Fruit fly (Drosophila melanogaster) Kc167 (cell line): Measurements from ENCODE around the gene CG33269.

Experiments used
- Myc ChIP-seq: fragments of >200 bp; optimal IDR thresholded peaks from 2 replicates; lab custom pipeline; 2017; ENCODE audit warnings: missing external identifiers
- Sin3A ChIP-seq: fragments of >200 bp; optimal IDR thresholded peaks from 2 replicates; lab custom pipeline; 2018; ENCODE audit warnings: missing external identifiers
- h ChIP-seq: fragments of >200 bp; optimal IDR thresholded peaks from 3 replicates; lab custom pipeline; 2018; ENCODE audit warnings: missing external identifiers
- insv ChIP-seq: fragments of >200 bp; optimal IDR thresholded peaks from 3 replicates; lab custom pipeline; 2018; ENCODE audit warnings: missing external identifiers
- psq ChIP-seq: fragments of >200 bp; optimal IDR thresholded peaks from 2 replicates; lab custom pipeline; 2017; ENCODE audit warnings: missing external identifiers
- ttk ChIP-seq: sonication (Bioruptor generic); optimal IDR thresholded peaks from 2 replicates; lab custom pipeline; 2017; ENCODE audit warnings: missing external identifiers

Gene CG33269

dm6 chr3L:11561946-11562760 is 19.8 kb downstream of the CG33269 start, which contains the start of the genes CG7394 and Mob2:
Gene CG7394 (plus strand): TSS chr3L:11561996.
Gene Mob2 (minus strand): TSS chr3L:11562233.
- TF ChIP-seq psq (lab: Kevin White, UChicago) (no peak), insv (lab: Kevin White, UChicago) (no peak), Myc (lab: Kevin White, UChicago) (no peak), h (lab: Kevin White, UChicago) (no peak), ttk (no peak), Sin3A (lab: Kevin White, UChicago) (no peak)

DNA sequence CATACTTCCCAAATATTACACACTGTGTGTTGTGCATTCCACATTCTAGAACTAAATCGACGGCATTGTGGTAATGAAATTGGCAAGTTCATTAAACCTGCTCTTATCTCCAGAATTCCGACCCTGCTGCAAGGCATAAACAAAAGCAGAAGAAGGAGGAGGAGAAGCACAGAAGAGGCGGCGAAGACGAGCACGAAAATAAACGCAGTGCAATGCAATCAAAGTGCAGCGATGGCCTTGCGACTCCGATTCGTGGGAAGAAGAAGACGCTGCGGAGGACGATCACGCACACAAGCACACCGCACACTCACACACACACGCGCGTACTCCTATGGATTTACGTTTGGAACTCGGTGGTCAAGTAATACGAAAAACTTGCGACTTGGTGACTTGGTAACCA is 21.1 kb downstream of the CG33269 start:
- TF ChIP-seq psq (lab: Kevin White, UChicago) (no peak), Myc (lab: Kevin White, UChicago) (no peak), insv (lab: Kevin White, UChicago) (no peak), Sin3A (lab: Kevin White, UChicago) (no peak), h (lab: Kevin White, UChicago) (no peak), ttk (no peak)

DNA sequence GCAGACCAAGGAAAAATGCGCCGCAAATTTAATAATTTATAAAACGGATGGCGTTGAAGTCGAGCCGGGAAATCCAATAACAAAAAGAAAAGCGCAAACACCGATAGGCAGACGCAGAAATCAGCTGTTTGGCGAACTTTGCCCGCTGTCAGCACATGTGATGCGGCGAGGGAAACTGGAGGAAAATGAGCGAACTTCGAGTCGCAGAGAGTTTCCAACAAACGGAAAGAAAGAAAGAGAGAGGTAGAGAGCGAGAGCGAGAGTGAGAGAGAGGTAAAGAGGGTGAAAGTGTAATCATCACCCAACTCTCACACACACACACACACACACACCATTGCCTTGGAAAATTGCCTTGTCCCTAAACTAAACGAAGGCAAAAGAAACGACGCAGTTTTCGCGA is 24.8 kb downstream of the CG33269 start:
- TF ChIP-seq Myc (lab: Kevin White, UChicago) (no peak), h (lab: Kevin White, UChicago) (no peak), Sin3A (lab: Kevin White, UChicago) (no peak), ttk (no peak), insv (lab: Kevin White, UChicago) (no peak), psq (lab: Kevin White, UChicago) (no peak)

DNA sequence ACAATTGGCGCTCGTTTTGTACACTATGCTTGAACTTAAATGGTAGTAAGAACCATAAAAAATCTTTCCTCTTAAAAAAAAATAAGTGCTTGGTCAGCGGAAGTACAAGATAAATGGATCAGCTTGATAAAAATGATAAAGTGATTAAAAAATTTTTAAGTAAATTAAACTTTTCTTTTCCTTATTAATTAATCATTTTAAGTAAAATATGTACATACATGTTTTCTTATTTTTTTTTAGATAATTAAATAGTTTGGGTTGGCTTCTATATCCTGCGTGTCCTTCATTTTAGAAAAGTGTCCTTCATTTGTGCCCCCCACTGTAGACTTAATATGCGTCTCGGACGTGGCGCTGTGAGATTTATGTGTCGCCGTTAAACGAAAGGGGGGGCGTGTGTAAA is 25.4 kb downstream of the CG33269 start:
- no peak for TF ChIP-seq insv (lab: Kevin White, UChicago)
- TF ChIP-seq psq (lab: Kevin White, UChicago), result no peak
- no peak for TF ChIP-seq h (lab: Kevin White, UChicago)
- no peak for TF ChIP-seq Myc (lab: Kevin White, UChicago)
- TF ChIP-seq Sin3A (lab: Kevin White, UChicago), result no peak
- no peak for TF ChIP-seq ttk

DNA sequence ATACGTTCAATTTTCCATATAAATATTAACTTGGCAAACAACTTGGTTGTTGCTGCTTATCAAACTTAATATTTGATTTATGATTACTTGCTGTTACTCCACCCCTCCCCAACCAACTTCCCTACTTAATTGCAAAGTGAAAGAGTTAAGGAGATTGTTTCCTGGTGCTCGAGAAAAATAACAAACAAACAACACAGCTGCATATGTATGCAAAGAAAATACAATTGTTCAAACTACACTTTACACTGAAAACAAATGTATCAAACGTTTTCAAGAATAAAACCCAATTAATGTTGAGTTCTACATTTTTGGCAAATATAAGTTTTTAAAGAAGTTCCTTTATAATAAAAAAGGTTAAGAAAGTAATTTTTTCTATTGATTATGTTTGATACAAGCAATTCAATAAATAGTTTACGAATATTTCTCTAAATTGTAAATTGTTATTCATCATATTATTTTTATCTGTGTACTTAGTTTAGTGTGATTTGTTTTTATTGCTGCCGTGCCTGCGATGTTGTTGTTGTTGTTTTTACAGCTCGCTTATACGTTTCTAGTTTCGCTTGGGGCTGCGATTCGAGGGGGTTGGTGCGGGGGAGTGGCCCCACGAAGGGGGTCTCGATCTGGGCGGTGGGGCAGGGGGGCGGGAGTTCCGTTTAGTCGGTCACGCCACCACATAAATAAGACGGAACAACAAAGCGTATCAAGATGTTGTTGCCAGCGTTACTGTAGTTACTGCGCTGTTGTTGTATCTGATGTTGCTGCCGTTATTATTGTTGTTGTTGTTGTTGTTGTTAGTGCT is 26.1 kb downstream of the CG33269 start:
- TF ChIP-seq insv (lab: Kevin White, UChicago) (no peak), Sin3A (lab: Kevin White, UChicago) (no peak), Myc (lab: Kevin White, UChicago) (no peak), h (lab: Kevin White, UChicago) (no peak), ttk (no peak), psq (lab: Kevin White, UChicago) (no peak)

DNA sequence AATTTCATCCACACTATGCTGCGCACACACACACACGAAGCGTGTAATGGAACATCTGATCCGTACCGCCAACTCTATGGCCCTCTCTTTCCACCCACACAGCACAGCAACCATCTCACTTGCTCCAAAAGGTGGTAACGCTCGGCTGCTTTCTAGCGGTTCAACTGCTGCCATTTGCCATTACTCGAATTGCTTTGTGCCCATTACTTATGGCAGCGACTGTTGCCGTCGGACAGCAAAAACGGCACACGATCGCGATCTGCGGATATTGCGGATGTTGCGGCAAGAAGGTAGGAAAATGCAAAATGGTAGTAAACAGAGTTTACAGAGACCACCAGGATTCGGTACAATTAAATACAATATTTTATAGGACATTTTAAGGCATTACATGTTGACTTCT is 27.2 kb downstream of the CG33269 start:
- TF ChIP-seq Sin3A (lab: Kevin White, UChicago) (no peak), Myc (lab: Kevin White, UChicago) (no peak), ttk (no peak), psq (lab: Kevin White, UChicago) (no peak), insv (lab: Kevin White, UChicago) (no peak), h (lab: Kevin White, UChicago) (no peak)

DNA sequence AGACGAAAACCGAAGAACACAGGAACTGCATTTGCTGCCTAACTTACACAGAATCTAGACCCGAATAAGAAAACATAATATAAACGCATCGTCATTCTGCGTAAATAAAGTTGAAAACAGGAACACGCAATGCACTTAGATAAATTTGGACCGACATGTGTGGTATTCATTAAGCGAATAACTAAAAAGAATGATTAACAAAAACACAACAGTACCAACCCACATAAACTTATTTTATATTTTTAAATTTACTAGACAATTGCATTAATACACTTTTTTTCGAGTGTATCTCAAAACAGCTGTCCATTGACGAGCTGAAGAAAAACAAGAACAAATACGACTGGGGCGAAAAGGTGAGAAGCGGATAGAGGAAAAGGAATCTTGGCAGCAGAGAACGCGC is 27.7 kb downstream of the CG33269 start:
- no peak for TF ChIP-seq ttk
- no peak for TF ChIP-seq Myc (lab: Kevin White, UChicago)
- TF ChIP-seq Sin3A (lab: Kevin White, UChicago), result no peak
- TF ChIP-seq psq (lab: Kevin White, UChicago), result no peak
- TF ChIP-seq h (lab: Kevin White, UChicago), result no peak
- no peak for TF ChIP-seq insv (lab: Kevin White, UChicago)

dm6 chr3L:11553672-11554068 is 28.3 kb downstream of the CG33269 start:
- no peak for TF ChIP-seq psq (lab: Kevin White, UChicago)
- no peak for TF ChIP-seq insv (lab: Kevin White, UChicago)
- no peak for TF ChIP-seq ttk
- TF ChIP-seq h (lab: Kevin White, UChicago), result no peak
- TF ChIP-seq Myc (lab: Kevin White, UChicago), result no peak
- no peak for TF ChIP-seq Sin3A (lab: Kevin White, UChicago)

dm6 chr3L:11552996-11553671 is 28.9 kb downstream of the CG33269 start:
- no peak for TF ChIP-seq psq (lab: Kevin White, UChicago)
- TF ChIP-seq h (lab: Kevin White, UChicago), result no peak
- no peak for TF ChIP-seq insv (lab: Kevin White, UChicago)
- no peak for TF ChIP-seq Myc (lab: Kevin White, UChicago)
- TF ChIP-seq Sin3A (lab: Kevin White, UChicago), result no peak
- no peak for TF ChIP-seq ttk

dm6 chr3L:11551949-11552348 is 30.0 kb downstream of the CG33269 start:
- TF ChIP-seq psq (lab: Kevin White, UChicago), result no peak
- no peak for TF ChIP-seq insv (lab: Kevin White, UChicago)
- no peak for TF ChIP-seq ttk
- no peak for TF ChIP-seq Sin3A (lab: Kevin White, UChicago)
- no peak for TF ChIP-seq h (lab: Kevin White, UChicago)
- no peak for TF ChIP-seq Myc (lab: Kevin White, UChicago)
